Fruit fly (Drosophila melanogaster) whole organism, embryonic: ENCODE measurements around the gene TwdlN.
A peak's percentile ranks its signal among the peaks of the same experiment; 100 is the strongest.

Experiments
- Awh ChIP-seq: fragments of 200-800 bp; sonication (Bioruptor generic); IDR thresholded peaks from 2 replicates; pipeline ENCODE4, ENCODE4 v1.3.6; 2022; ENCODE audit warnings: missing biosample characterization, missing genetic modification characterization
- Blimp-1 ChIP-seq: fragments of 200-800 bp; sonication (Bioruptor generic); optimal IDR thresholded peaks from 3 replicates; lab custom pipeline; 2018; ENCODE audit warnings: missing biosample characterization, missing genetic modification characterization, mild to moderate bottlenecking, moderate library complexity, missing genetic modification reagents
- CG10959 ChIP-seq: fragments of 200-800 bp; sonication (Bioruptor generic); IDR thresholded peaks from 2 replicates; pipeline ENCODE4 v1.3.6; 2022; ENCODE audit warnings: missing biosample characterization, missing genetic modification characterization
- CG11696 ChIP-seq: fragments of 200-800 bp; sonication (Bioruptor generic); IDR thresholded peaks from 2 replicates; pipeline ENCODE4 v1.3.6; 2022; ENCODE audit warnings: missing biosample characterization, missing genetic modification characterization
- CG12659 ChIP-seq: fragments of 200-800 bp; sonication (Bioruptor generic); optimal IDR thresholded peaks from 3 replicates; lab custom pipeline; 2017; ENCODE audit warnings: mild to moderate bottlenecking, missing biosample characterization, missing genetic modification reagents, missing genetic modification characterization
- CG14710 ChIP-seq: fragments of 200-800 bp; sonication (Bioruptor generic); optimal IDR thresholded peaks from 3 replicates; lab custom pipeline; 2019; ENCODE audit warnings: missing biosample characterization, mild to moderate bottlenecking, missing genetic modification characterization, moderate library complexity
- CG15011 ChIP-seq: fragments of 200-800 bp; sonication (Bioruptor generic); optimal IDR thresholded peaks from 3 replicates; lab custom pipeline; 2018; ENCODE audit warnings: missing biosample characterization, mild to moderate bottlenecking, missing genetic modification characterization
- CG15514 ChIP-seq: fragments of 200-800 bp; sonication (Bioruptor generic); optimal IDR thresholded peaks from 3 replicates; lab custom pipeline; 2017; ENCODE audit warnings: missing biosample characterization, missing genetic modification characterization, mild to moderate bottlenecking, moderate library complexity, missing genetic modification reagents
- CG17802 ChIP-seq: fragments of 200-800 bp; sonication (Bioruptor generic); optimal IDR thresholded peaks from 2 replicates; lab custom pipeline; 2018; ENCODE audit warnings: missing biosample characterization, mild to moderate bottlenecking, missing genetic modification characterization, moderate library complexity
- CG1792 ChIP-seq: fragments of 200-800 bp; sonication (Bioruptor generic); optimal IDR thresholded peaks from 2 replicates; lab custom pipeline; 2016; ENCODE audit warnings: missing biosample characterization, missing genetic modification characterization
- CG2116 ChIP-seq: fragments of 200-800 bp; sonication (Bioruptor generic); optimal IDR thresholded peaks from 3 replicates; lab custom pipeline; 2018; ENCODE audit warnings: missing biosample characterization, mild to moderate bottlenecking, missing genetic modification characterization
- CG6854 ChIP-seq: fragments of 200-800 bp; sonication (Bioruptor generic); optimal IDR thresholded peaks from 3 replicates; lab custom pipeline; 2017; ENCODE audit warnings: missing biosample characterization, mild to moderate bottlenecking, missing genetic modification characterization
- CG7928 ChIP-seq: fragments of 200-800 bp; sonication (Bioruptor generic); optimal IDR thresholded peaks from 2 replicates; lab custom pipeline; 2017; ENCODE audit warnings: missing biosample characterization, mild to moderate bottlenecking, missing genetic modification characterization
- Deaf1 ChIP-seq: fragments of 200-800 bp; optimal IDR thresholded peaks from 3 replicates; lab custom pipeline; 2019; ENCODE audit warnings: missing biosample characterization, mild to moderate bottlenecking, missing genetic modification characterization, moderate library complexity
- Doc2 ChIP-seq: fragments of 200-800 bp; sonication (Bioruptor generic); IDR thresholded peaks from 2 replicates; pipeline ENCODE4 v1.3.6; 2022; ENCODE audit warnings: missing biosample characterization, missing genetic modification characterization
- GATAe ChIP-seq: fragments of 200-800 bp; sonication (Bioruptor generic); conservative IDR thresholded peaks from 2 replicates; pipeline ENCODE4 v1.3.6; 2022; ENCODE audit warnings: missing biosample characterization, missing genetic modification characterization
- Hmx ChIP-seq: fragments of 200-800 bp; sonication (Bioruptor generic); optimal IDR thresholded peaks from 2 replicates; lab custom pipeline; 2016; ENCODE audit warnings: missing biosample characterization, missing genetic modification characterization
- NC2β ChIP-seq: fragments of 200-800 bp; sonication (Bioruptor generic); optimal IDR thresholded peaks from 2 replicates; lab custom pipeline; 2016; ENCODE audit warnings: missing biosample characterization, missing genetic modification characterization
- Nf-YB ChIP-seq: fragments of 200-800 bp; sonication (Bioruptor generic); optimal IDR thresholded peaks from 3 replicates; lab custom pipeline; 2019; ENCODE audit warnings: missing biosample characterization, mild to moderate bottlenecking, missing genetic modification characterization, moderate library complexity
- Sin3A ChIP-seq: fragments of >200 bp; optimal IDR thresholded peaks from 2 replicates; lab custom pipeline; 2018
- abd-A ChIP-seq: fragments of 200-800 bp; sonication (Bioruptor generic); optimal IDR thresholded peaks from 3 replicates; lab custom pipeline; 2019; ENCODE audit warnings: missing biosample characterization, mild to moderate bottlenecking, missing genetic modification characterization, moderate library complexity
- amos ChIP-seq: fragments of 200-800 bp; sonication (Bioruptor generic); IDR thresholded peaks from 2 replicates; pipeline ENCODE4 v1.3.6; 2022; ENCODE audit warnings: missing biosample characterization, missing genetic modification characterization; ENCODE audit not compliant: partially characterized antibody
- bcd ChIP-seq: fragments of 200-800 bp; sonication (Bioruptor generic); optimal IDR thresholded peaks from 2 replicates; lab custom pipeline; 2017; ENCODE audit warnings: missing biosample characterization, mild to moderate bottlenecking, missing genetic modification characterization
- chinmo ChIP-seq: fragments of 200-800 bp; sonication (Bioruptor generic); IDR thresholded peaks from 4 replicates; pipeline ENCODE4 v1.3.6; 2022; ENCODE audit warnings: missing biosample characterization, missing genetic modification characterization; ENCODE audit not compliant: partially characterized antibody
- chn ChIP-seq: fragments of 200-800 bp; sonication (Bioruptor generic); optimal IDR thresholded peaks from 2 replicates; lab custom pipeline; 2016; ENCODE audit warnings: missing biosample characterization, missing genetic modification characterization
- crc ChIP-seq: fragments of 200-800 bp; sonication (Bioruptor generic); optimal IDR thresholded peaks from 2 replicates; lab custom pipeline; 2016; ENCODE audit warnings: missing biosample characterization, missing genetic modification characterization
- crol ChIP-seq: fragments of 200-800 bp; sonication (Bioruptor generic); IDR thresholded peaks from 2 replicates; pipeline ENCODE4 v1.3.6; 2022; ENCODE audit warnings: missing biosample characterization, missing genetic modification characterization
- ewg ChIP-seq: fragments of 200-800 bp; sonication (Bioruptor generic); optimal IDR thresholded peaks from 3 replicates; lab custom pipeline; 2017; ENCODE audit warnings: mild to moderate bottlenecking, missing biosample characterization, missing genetic modification reagents, missing genetic modification characterization
- ftz-f1 ChIP-seq: fragments of 200-800 bp; sonication (Bioruptor generic); optimal IDR thresholded peaks from 2 replicates; lab custom pipeline; 2016; ENCODE audit warnings: missing biosample characterization, missing genetic modification characterization
- grn ChIP-seq: fragments of 200-800 bp; sonication (Bioruptor generic); optimal IDR thresholded peaks from 3 replicates; lab custom pipeline; 2017; ENCODE audit warnings: missing biosample characterization, missing genetic modification characterization
- hb ChIP-seq: fragments of 200-800 bp; sonication (Bioruptor generic); IDR thresholded peaks from 3 replicates; pipeline ENCODE4 v1.3.6; 2022; ENCODE audit warnings: missing biosample characterization, missing genetic modification characterization; ENCODE audit not compliant: partially characterized antibody
- mirr ChIP-seq: fragments of 200-800 bp; sonication (Bioruptor generic); optimal IDR thresholded peaks from 3 replicates; lab custom pipeline; 2018; ENCODE audit warnings: missing biosample characterization, mild to moderate bottlenecking, missing genetic modification characterization
- org-1 ChIP-seq: fragments of 200-800 bp; sonication (Bioruptor generic); optimal IDR thresholded peaks from 2 replicates; lab custom pipeline; 2017; ENCODE audit warnings: missing biosample characterization, missing genetic modification characterization
- repo ChIP-seq: fragments of 200-800 bp; sonication (Bioruptor generic); optimal IDR thresholded peaks from 2 replicates; lab custom pipeline; 2016; ENCODE audit warnings: missing biosample characterization, missing genetic modification characterization
- salm ChIP-seq: fragments of 200-800 bp; sonication (Bioruptor generic); optimal IDR thresholded peaks from 2 replicates; lab custom pipeline; 2018; ENCODE audit warnings: missing biosample characterization, mild to moderate bottlenecking, missing genetic modification characterization
- scrt ChIP-seq: fragments of 200-800 bp; sonication (Bioruptor generic); optimal IDR thresholded peaks from 2 replicates; lab custom pipeline; 2018; ENCODE audit warnings: missing biosample characterization, mild to moderate bottlenecking, missing genetic modification characterization, moderate library complexity
- sens ChIP-seq: fragments of 200-800 bp; sonication (Bioruptor generic); peaks from one replicate; lab custom pipeline; 2016; ENCODE audit warnings: missing biosample characterization, missing genetic modification characterization
- sna ChIP-seq: fragments of 200-800 bp; sonication (Bioruptor generic); IDR thresholded peaks from 2 replicates; pipeline ENCODE4 v1.3.6; 2022; ENCODE audit warnings: missing biosample characterization, missing genetic modification characterization; ENCODE audit not compliant: partially characterized antibody
- tgo ChIP-seq: fragments of 200-800 bp; sonication (Bioruptor generic); IDR thresholded peaks from 3 replicates; pipeline ENCODE4 v1.3.6; 2022; ENCODE audit warnings: missing biosample characterization, missing genetic modification characterization
- tll ChIP-seq, 2 experiments: fragments of 200-800 bp in 1 of 2; fragments of >200 bp in 1 of 2; sonication (Bioruptor generic) in 1 of 2; optimal IDR thresholded peaks; 2 replicates each; lab custom pipeline; 2017 to 2019; ENCODE audit warnings: missing biosample characterization in 2 of 2, missing genetic modification characterization in 2 of 2, mild to moderate bottlenecking in 1 of 2, moderate library complexity in 1 of 2
- vvl ChIP-seq: fragments of 200-800 bp; sonication (Bioruptor generic); IDR thresholded peaks from 2 replicates; pipeline ENCODE4 v1.3.6; 2022; ENCODE audit warnings: missing biosample characterization, missing genetic modification characterization
- zen2 ChIP-seq: fragments of 200-800 bp; sonication (Bioruptor generic); IDR thresholded peaks from 3 replicates; pipeline ENCODE4 v1.3.6; 2022; ENCODE audit warnings: missing biosample characterization, missing genetic modification characterization; ENCODE audit not compliant: partially characterized antibody

TwdlN gene

DNA sequence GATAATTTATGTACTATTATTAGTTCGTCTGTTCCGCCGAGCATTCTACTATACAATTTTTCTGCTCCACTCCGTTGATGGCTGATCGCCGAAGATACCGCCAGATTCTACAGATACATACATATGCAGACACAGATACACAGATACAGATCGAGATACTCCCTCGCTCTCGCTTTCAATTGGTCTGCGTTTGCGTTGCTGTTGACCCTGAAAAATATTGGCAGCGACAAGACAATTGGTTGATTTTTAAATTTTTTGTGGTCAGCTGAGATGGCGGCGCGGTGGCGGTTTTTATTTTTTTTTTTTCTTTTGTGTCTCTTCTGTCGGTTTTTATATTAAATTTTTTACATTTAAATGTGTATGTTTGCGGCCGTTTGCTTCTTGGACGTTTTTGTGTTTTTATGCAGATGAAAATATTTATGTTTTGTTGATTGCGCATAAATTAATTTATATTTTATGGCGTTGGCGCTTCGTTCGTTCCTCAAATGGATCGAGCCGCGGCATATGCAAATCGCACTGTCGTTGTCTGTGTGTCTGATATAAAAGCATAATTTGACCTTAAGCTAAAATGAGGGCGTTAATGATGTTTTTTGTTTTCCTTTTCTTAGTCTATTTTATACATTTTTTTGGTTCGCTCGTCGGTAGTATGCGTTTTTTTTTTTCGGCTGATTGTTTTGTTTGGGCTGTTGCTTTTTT lies 37.7 kb upstream of the TwdlN start (continued):
- TF ChIP-seq vvl (GFP tag; lab: Robert Waterston, UW) (peak; percentile 89), crc (GFP tag; lab: Kevin White, UChicago) (no peak), org-1 (no peak), CG11696 (GFP tag; lab: Robert Waterston, UW) (no peak), sna (GFP tag; lab: Robert Waterston, UW) (no peak), amos (GFP tag; lab: Robert Waterston, UW) (no peak), mirr (GFP tag; lab: Kevin White, UChicago) (no peak), Doc2 (GFP tag; lab: Robert Waterston, UW) (no peak), CG15514 (GFP tag; lab: Kevin White, UChicago) (no peak), abd-A (tag; lab: Kevin White, UChicago) (peak; percentile 91), repo (no peak), CG1792 (no peak), CG17802 (tag; lab: Kevin White, UChicago) (no peak), Nf-YB (GFP tag; lab: Kevin White, UChicago) (peak; percentile 22), sens (GFP tag; lab: Kevin White, UChicago) (peak; percentile 36), GATAe (GFP tag; lab: Robert Waterston, UW) (no peak), tgo (no peak), CG12659 (GFP tag; lab: Kevin White, UChicago) (no peak), ftz-f1 (peak; percentile 31), CG10959 (no peak), zen2 (GFP tag; lab: Robert Waterston, UW) (no peak), CG2116 (GFP tag; lab: Kevin White, UChicago) (no peak), hb (no peak), Sin3A (no peak), grn (GFP tag; lab: Kevin White, UChicago) (peak; percentile 15), NC2β (GFP tag; lab: Kevin White, UChicago) (no peak), CG6854 (no peak), chinmo (GFP tag; lab: Robert Waterston, UW) (peak; percentile 81; the same call in 1 of the 4 replicates), bcd (GFP tag; lab: Kevin White, UChicago) (no peak), Awh (GFP tag; lab: Robert Waterston, UW) (peak; percentile 75), chn (GFP tag; lab: Kevin White, UChicago) (no peak), Hmx (no peak), crol (GFP tag; lab: Robert Waterston, UW) (no peak), CG7928 (GFP tag; lab: Kevin White, UChicago) (no peak), Blimp-1 (GFP tag; lab: Kevin White, UChicago) (peak; percentile 44), salm (tag; lab: Kevin White, UChicago) (peak; percentile 7), tll (GFP tag; optimal IDR thresholded peaks at IDR 0.05; lab: Kevin White, UChicago) (no peak)

DNA sequence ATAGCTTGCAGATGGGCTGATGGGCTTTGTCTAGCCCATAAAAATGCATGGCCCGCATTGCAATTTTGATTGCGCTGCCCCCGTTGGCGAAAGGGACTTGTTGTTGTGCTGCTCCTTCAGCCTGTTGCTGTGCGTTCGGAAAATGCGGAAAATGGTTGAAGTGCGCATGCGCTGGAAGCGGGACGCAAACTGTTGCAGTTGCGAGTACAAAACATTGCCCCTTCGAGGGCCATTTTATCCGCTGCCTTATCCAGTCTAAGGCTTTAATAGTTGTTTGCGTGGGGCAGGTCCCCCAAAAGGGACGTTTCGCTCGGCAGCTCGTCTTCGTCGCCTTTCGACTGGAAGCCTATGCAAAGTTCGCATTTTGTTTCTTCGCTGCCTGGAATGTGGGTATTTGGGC lies 25.2 kb upstream of the TwdlN start:
- TF ChIP-seq CG15011 (GFP tag; lab: Kevin White, UChicago) (no peak), CG14710 (tag; lab: Kevin White, UChicago) (no peak), Deaf1 (tag; lab: Kevin White, UChicago) (peak; percentile 82), ewg (GFP tag; lab: Kevin White, UChicago) (peak; percentile 70), scrt (GFP tag; lab: Kevin White, UChicago) (peak; percentile 97), abd-A (tag; lab: Kevin White, UChicago) (peak; percentile 28)
